Fruit fly (Drosophila melanogaster) whole organism, embryonic: ENCODE data around the gene CG10550.

Experiments used
- CG16813 ChIP-seq: fragments of 200-800 bp; sonication (Bioruptor generic); IDR thresholded peaks from 3 replicates; pipeline ENCODE4 v1.3.6; 2022; ENCODE audit warnings: missing biosample characterization, missing genetic modification characterization; ENCODE audit not compliant: partially characterized antibody
- MTF-1 ChIP-seq: fragments of 200-800 bp; sonication (Bioruptor generic); optimal IDR thresholded peaks from 2 replicates; lab custom pipeline; 2018; ENCODE audit warnings: missing biosample characterization, mild to moderate bottlenecking, missing genetic modification characterization, borderline replicate concordance

dm6 chr3R:25287128-25287527, 21.1 kb downstream of the CG10550 start, which contains the start of gene CG13658:
- TF ChIP-seq CG16813 (GFP tag; lab: Robert Waterston, UW) (no peak), MTF-1 (GFP tag; lab: Kevin White, UChicago) (no peak)
